Worm (Caenorhabditis elegans): ENCODE data around the gene srd-29.

DNA sequence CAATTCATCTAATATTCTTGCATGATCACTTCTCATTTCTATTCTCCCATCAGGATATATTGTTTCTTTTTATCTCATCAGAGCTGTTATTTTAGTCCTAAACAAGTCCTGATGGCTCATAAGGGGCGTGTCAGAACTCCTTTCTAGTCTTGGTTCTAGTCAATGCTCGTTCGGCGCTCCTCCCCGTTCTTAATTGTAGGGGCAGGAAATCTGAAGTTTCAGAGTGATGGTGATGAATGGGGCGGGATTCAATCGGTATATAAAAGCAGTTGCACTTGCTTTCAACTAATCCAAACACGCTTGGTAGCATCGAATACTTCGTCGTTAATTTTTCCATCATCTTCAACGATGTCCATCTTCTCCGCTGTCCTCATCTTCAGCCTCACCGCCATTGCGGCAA lies 36.7 kb downstream of the srd-29 start, which contains the start of gene C12D5.4:
- TF ChIP-seq blmp-1 (tag; optimal IDR thresholded peaks at IDR 0.05) (no peak), ztf-11 (tag; optimal IDR thresholded peaks at IDR 0.05) (no peak), nhr-77 (tag; optimal IDR thresholded peaks at IDR 0.05) (no peak), elt-3 (tag; optimal IDR thresholded peaks at IDR 0.05) (no peak), ama-1 (optimal IDR thresholded peaks at IDR 0.05) (no peak), zag-1 (tag; optimal IDR thresholded peaks at IDR 0.05) (no peak), lin-13 (GFP tag; optimal IDR thresholded peaks at IDR 0.05) (no peak), nhr-71 (tag; optimal IDR thresholded peaks at IDR 0.05) (no peak), snpc-4 (tag; optimal IDR thresholded peaks at IDR 0.05) (no peak), ztf-4 (tag; optimal IDR thresholded peaks at IDR 0.05) (no peak)

Data from whole organism, L1 larva.